Worm (Caenorhabditis elegans) whole organism, late embryonic: ENCODE results near the gene cest-16.

Experiments used
- C08G9.2 ChIP-seq: sonication (generic microtip); optimal IDR thresholded peaks from 2 replicates; lab custom pipeline; 2016; ENCODE audit warnings: mild to moderate bottlenecking, missing genetic modification characterization, moderate library complexity, missing compliant biosample characterization
- C38D4.7 ChIP-seq: fragments of 200-800 bp; sonication (Bioruptor generic); optimal IDR thresholded peaks from 2 replicates; lab custom pipeline; 2018; ENCODE audit warnings: mild to moderate bottlenecking, missing genetic modification characterization, moderate library complexity, missing compliant biosample characterization
- K02D7.2 ChIP-seq: sonication (generic microtip); optimal IDR thresholded peaks from 2 replicates; lab custom pipeline; 2017; ENCODE audit warnings: mild to moderate bottlenecking, missing genetic modification characterization, missing compliant biosample characterization
- K09A11.1 ChIP-seq: sonication (generic microtip); optimal IDR thresholded peaks from 2 replicates; lab custom pipeline; 2017; ENCODE audit warnings: antibody characterized with exemption, mild to moderate bottlenecking, missing genetic modification characterization, missing compliant biosample characterization; ENCODE audit not compliant: insufficient read depth
- T23F11.4 ChIP-seq: fragments of 200-800 bp; sonication (Bioruptor generic); optimal IDR thresholded peaks from 2 replicates; lab custom pipeline; 2018; ENCODE audit warnings: mild to moderate bottlenecking, missing genetic modification characterization, missing compliant biosample characterization
- ama-1 ChIP-seq: fragments of 150-350 bp; optimal IDR thresholded peaks from 2 replicates; lab custom pipeline; 2014
- ceh-19 ChIP-seq: fragments of 200-800 bp; sonication (Bioruptor generic); optimal IDR thresholded peaks from 2 replicates; lab custom pipeline; 2018; ENCODE audit warnings: mild to moderate bottlenecking, missing genetic modification characterization, missing compliant biosample characterization
- ceh-24 ChIP-seq: sonication (generic microtip); optimal IDR thresholded peaks from 2 replicates; lab custom pipeline; 2016; ENCODE audit warnings: mild to moderate bottlenecking, missing genetic modification characterization, missing compliant biosample characterization
- ceh-30 ChIP-seq: fragments of 150-350 bp; optimal IDR thresholded peaks from 2 replicates; lab custom pipeline; 2014; ENCODE audit warnings: missing biosample characterization, missing genetic modification characterization
- ceh-31 ChIP-seq: sonication (generic microtip); optimal IDR thresholded peaks from 2 replicates; lab custom pipeline; 2016; ENCODE audit warnings: missing genetic modification characterization, missing compliant biosample characterization
- ceh-34 ChIP-seq: sonication (generic microtip); optimal IDR thresholded peaks from 2 replicates; lab custom pipeline; 2016; ENCODE audit warnings: mild to moderate bottlenecking, missing genetic modification characterization, missing compliant biosample characterization
- ceh-6 ChIP-seq: fragments of 200-800 bp; sonication (Bioruptor generic); optimal IDR thresholded peaks from 2 replicates; lab custom pipeline; 2018; ENCODE audit warnings: mild to moderate bottlenecking, missing genetic modification characterization, missing compliant biosample characterization
- ceh-9 ChIP-seq: sonication (generic microtip); optimal IDR thresholded peaks from 2 replicates; lab custom pipeline; 2016; ENCODE audit warnings: mild to moderate bottlenecking, missing genetic modification characterization, inconsistent platforms, missing compliant biosample characterization
- dve-1 ChIP-seq: sonication (generic microtip); optimal IDR thresholded peaks from 2 replicates; lab custom pipeline; 2017; ENCODE audit warnings: antibody characterized with exemption, mild to moderate bottlenecking, missing genetic modification characterization, missing compliant biosample characterization
- elt-2 ChIP-seq: sonication (generic microtip); optimal IDR thresholded peaks from 2 replicates; lab custom pipeline; 2016; ENCODE audit warnings: missing genetic modification reagents, missing genetic modification characterization, missing compliant biosample characterization
- elt-4 ChIP-seq: sonication (generic microtip); optimal IDR thresholded peaks from 2 replicates; lab custom pipeline; 2016; ENCODE audit warnings: missing genetic modification characterization, missing compliant biosample characterization
- eyg-1 ChIP-seq: sonication (generic microtip); optimal IDR thresholded peaks from 2 replicates; lab custom pipeline; 2016; ENCODE audit warnings: missing genotype, missing genetic modification characterization, missing compliant biosample characterization
- fax-1 ChIP-seq: sonication (generic microtip); optimal IDR thresholded peaks from 2 replicates; lab custom pipeline; 2016; ENCODE audit warnings: missing genotype, missing genetic modification characterization, missing compliant biosample characterization
- gmeb-2 ChIP-seq: sonication (generic microtip); optimal IDR thresholded peaks from 2 replicates; lab custom pipeline; 2016; ENCODE audit warnings: missing genetic modification characterization, inconsistent platforms, missing compliant biosample characterization
- hlh-15 ChIP-seq: sonication (generic microtip); optimal IDR thresholded peaks from 2 replicates; lab custom pipeline; 2016; ENCODE audit warnings: missing genetic modification characterization, missing compliant biosample characterization
- hlh-30 ChIP-seq: sonication (generic microtip); optimal IDR thresholded peaks from 2 replicates; lab custom pipeline; 2017; ENCODE audit warnings: antibody characterized with exemption, missing genetic modification characterization, missing compliant biosample characterization; ENCODE audit not compliant: insufficient read depth
- hlh-6 ChIP-seq: sonication (generic microtip); optimal IDR thresholded peaks from 2 replicates; lab custom pipeline; 2016; ENCODE audit warnings: missing genotype, missing genetic modification characterization, missing compliant biosample characterization
- lim-6 ChIP-seq: sonication (generic microtip); optimal IDR thresholded peaks from 2 replicates; lab custom pipeline; 2016; ENCODE audit warnings: missing genetic modification characterization, missing compliant biosample characterization
- lin-11 ChIP-seq: fragments of 200-800 bp; sonication (Bioruptor generic); optimal IDR thresholded peaks from 2 replicates; lab custom pipeline; 2018; ENCODE audit warnings: mild to moderate bottlenecking, missing genetic modification characterization, missing compliant biosample characterization
- madf-2 ChIP-seq: sonication (generic microtip); optimal IDR thresholded peaks from 2 replicates; lab custom pipeline; 2017; ENCODE audit warnings: missing genetic modification characterization, missing compliant biosample characterization
- nfya-1 ChIP-seq: sonication (generic microtip); optimal IDR thresholded peaks from 2 replicates; lab custom pipeline; 2017; ENCODE audit warnings: missing genetic modification characterization, mild to moderate bottlenecking, missing compliant biosample characterization, antibody characterized with exemption, moderate library complexity
- nhr-11 ChIP-seq: fragments of 150-350 bp; optimal IDR thresholded peaks from 2 replicates; lab custom pipeline; 2014; ENCODE audit warnings: missing biosample characterization, missing genetic modification characterization
- nhr-232 ChIP-seq: sonication (generic microtip); optimal IDR thresholded peaks from 2 replicates; lab custom pipeline; 2016; ENCODE audit warnings: missing genetic modification characterization, missing compliant biosample characterization
- odd-2 ChIP-seq: sonication (generic microtip); optimal IDR thresholded peaks from 2 replicates; lab custom pipeline; 2017; ENCODE audit warnings: antibody characterized with exemption, mild to moderate bottlenecking, missing genetic modification characterization, missing compliant biosample characterization
- pax-1 ChIP-seq: fragments of 150-350 bp; optimal IDR thresholded peaks from 2 replicates; lab custom pipeline; 2014; ENCODE audit warnings: missing biosample characterization, missing genetic modification characterization
- pha-4 ChIP-seq: fragments of 150-350 bp; optimal IDR thresholded peaks from 2 replicates; lab custom pipeline; 2018; ENCODE audit warnings: missing biosample characterization, missing genetic modification reagents, missing genetic modification characterization
- pqm-1 ChIP-seq: sonication (generic microtip); optimal IDR thresholded peaks from 2 replicates; lab custom pipeline; 2016; ENCODE audit warnings: missing genetic modification characterization, missing compliant biosample characterization
- pros-1 ChIP-seq: fragments of 150-350 bp; optimal IDR thresholded peaks from 2 replicates; lab custom pipeline; 2014; ENCODE audit warnings: missing biosample characterization, missing genetic modification reagents, missing genetic modification characterization
- rnt-1 ChIP-seq: sonication (generic microtip); optimal IDR thresholded peaks from 2 replicates; lab custom pipeline; 2016; ENCODE audit warnings: missing genetic modification characterization, missing compliant biosample characterization
- sdc-2 ChIP-seq: sonication (generic microtip); optimal IDR thresholded peaks from 2 replicates; lab custom pipeline; 2016; ENCODE audit warnings: missing genotype, missing genetic modification characterization, missing compliant biosample characterization
- sox-2 ChIP-seq: fragments of 200-800 bp; sonication (Bioruptor generic); IDR thresholded peaks from 2 replicates; pipeline ENCODE4 v1.3.6; 2022; ENCODE audit warnings: missing genetic modification reagents, missing genetic modification characterization, missing compliant biosample characterization
- sox-4 ChIP-seq: sonication (generic microtip); optimal IDR thresholded peaks from 2 replicates; lab custom pipeline; 2017; ENCODE audit warnings: mild to moderate bottlenecking, missing genetic modification characterization, inconsistent platforms, missing compliant biosample characterization
- tbx-7 ChIP-seq: sonication (generic microtip); optimal IDR thresholded peaks from 2 replicates; lab custom pipeline; 2016; ENCODE audit warnings: missing genotype, missing genetic modification characterization, missing compliant biosample characterization
- ttx-3 ChIP-seq: sonication (generic microtip); optimal IDR thresholded peaks from 2 replicates; lab custom pipeline; 2016; ENCODE audit warnings: missing genetic modification reagents, missing genetic modification characterization, missing compliant biosample characterization
- unc-86 ChIP-seq: sonication (generic microtip); optimal IDR thresholded peaks from 2 replicates; lab custom pipeline; 2016; ENCODE audit warnings: missing genetic modification characterization, missing compliant biosample characterization
- zip-5 ChIP-seq: sonication (generic microtip); optimal IDR thresholded peaks from 2 replicates; lab custom pipeline; 2016; ENCODE audit warnings: missing genetic modification characterization, missing compliant biosample characterization

Gene cest-16

DNA sequence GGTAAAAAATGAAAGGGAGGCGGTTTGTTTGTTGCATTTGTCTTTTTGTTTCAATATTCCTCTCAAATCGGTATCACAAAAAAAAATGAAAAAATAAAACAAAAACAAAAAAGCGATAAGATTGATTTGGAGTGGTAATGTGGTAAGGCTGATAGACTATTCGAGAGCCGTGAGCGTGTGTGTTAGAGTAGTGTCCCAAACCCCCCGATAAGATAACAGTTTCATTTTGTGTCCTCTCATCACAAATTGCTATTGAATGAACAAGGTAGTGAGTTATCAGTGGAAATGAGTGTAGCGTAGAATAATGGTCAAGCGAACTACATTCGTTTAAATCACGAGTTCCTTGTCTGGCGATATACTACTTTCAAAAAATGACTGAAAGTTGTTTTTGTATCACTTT lies 38.7 kb downstream of the cest-16 start:
- peak; percentile 40 for TF ChIP-seq pqm-1 (tag; lab: Kevin White, UChicago)
- peak; percentile 92 for TF ChIP-seq elt-2 (tag; lab: Kevin White, UChicago)
- no peak for TF ChIP-seq pros-1 (tag; lab: Kevin White, UChicago)
- TF ChIP-seq, all 69 proteins: peak for 2

DNA sequence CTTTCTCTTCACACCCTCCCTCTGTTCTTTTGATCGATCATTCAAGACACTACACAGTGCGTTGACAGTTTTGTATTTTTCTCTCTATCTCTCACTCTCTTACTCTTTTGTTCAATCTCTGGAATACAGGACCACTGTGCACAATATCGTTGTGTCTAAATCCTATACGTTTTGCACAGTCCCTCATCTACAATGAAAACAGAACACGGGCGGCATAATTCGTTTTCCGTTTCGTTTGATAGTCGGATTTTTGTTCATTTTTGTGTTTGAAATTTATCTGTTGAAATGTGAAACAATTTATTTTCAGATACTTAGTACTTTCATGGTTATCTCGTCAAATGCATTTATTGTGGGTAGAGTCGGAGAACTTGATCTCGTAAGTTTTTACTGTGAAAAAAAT lies 41.8 kb downstream of the cest-16 start, which contains the start of gene C03B1.7:
Gene C03B1.7 (plus strand): TSS at position 301 of the 400 bp plus-strand sequence.
- TF ChIP-seq elt-4 (tag; lab: Kevin White, UChicago) (no peak), ceh-31 (tag; lab: Kevin White, UChicago) (no peak), nhr-232 (tag; lab: Kevin White, UChicago) (no peak), sox-2 (GFP tag; lab: Robert Waterston, UW) (no peak), K02D7.2 (no peak), ceh-9 (tag; lab: Kevin White, UChicago) (no peak), lim-6 (tag; lab: Kevin White, UChicago) (no peak)

DNA sequence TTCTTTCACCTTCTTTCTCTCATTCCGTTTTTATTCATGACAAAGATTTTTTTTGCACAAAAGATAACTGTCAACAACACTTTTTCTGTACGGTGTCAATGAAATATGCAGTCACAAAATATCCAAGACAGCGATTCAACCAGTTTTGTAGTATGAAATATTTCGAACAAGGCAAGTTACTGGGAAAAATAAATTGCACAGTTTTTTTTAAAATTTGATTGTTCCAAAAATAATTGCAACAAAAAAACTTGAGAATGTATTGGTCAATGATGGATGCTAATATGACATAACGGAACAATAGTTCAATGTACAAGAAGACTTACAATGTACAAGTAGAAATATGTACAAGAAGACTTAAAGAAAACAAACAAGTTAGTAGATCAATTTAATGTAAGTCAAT lies 46.0 kb downstream of the cest-16 start:
- no peak for TF ChIP-seq ceh-24
- no peak for TF ChIP-seq sdc-2 (tag; lab: Kevin White, UChicago)

DNA sequence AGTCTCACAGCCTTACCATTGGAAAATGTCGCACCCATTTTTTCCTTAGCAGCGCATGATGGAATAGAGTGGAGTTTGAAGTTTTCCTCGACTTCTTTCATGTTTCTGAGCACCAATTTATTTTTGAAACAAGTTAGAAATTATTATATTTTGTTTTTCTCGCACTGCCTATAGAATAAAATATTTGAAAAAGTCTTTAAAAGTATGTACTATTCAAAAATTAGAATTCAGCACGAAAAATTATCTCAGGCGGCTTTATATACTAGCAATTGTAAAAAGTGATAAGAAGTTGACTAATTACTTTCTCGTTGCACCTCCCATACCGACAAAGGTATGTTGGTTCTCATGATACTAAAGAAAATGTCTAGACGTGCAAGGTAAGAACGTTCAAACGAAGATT lies 47.3 kb downstream of the cest-16 start, which contains the start of gene C03B1.9:
Gene C03B1.9 (minus strand): TSS at position 101 of the 400 bp plus-strand sequence.
- no peak for TF ChIP-seq nfya-1 (tag; lab: Kevin White, UChicago)
- no peak for TF ChIP-seq K09A11.1 (tag; lab: Kevin White, UChicago)
- TF ChIP-seq ama-1: no peak
- no peak for TF ChIP-seq pax-1 (tag; lab: Kevin White, UChicago)
- TF ChIP-seq lim-6 (tag; lab: Kevin White, UChicago): no peak
- TF ChIP-seq ceh-34 (tag; lab: Kevin White, UChicago): no peak
- TF ChIP-seq ttx-3 (tag; lab: Kevin White, UChicago): no peak
- TF ChIP-seq rnt-1 (tag; lab: Kevin White, UChicago): no peak
- no peak for TF ChIP-seq lin-11
- TF ChIP-seq ceh-30 (tag; lab: Kevin White, UChicago): no peak
- TF ChIP-seq eyg-1 (tag; lab: Kevin White, UChicago): no peak
- TF ChIP-seq hlh-30: no peak
- TF ChIP-seq elt-4 (tag; lab: Kevin White, UChicago): no peak
- no peak for TF ChIP-seq ceh-31 (tag; lab: Kevin White, UChicago)
- TF ChIP-seq unc-86 (tag; lab: Kevin White, UChicago): no peak
- TF ChIP-seq tbx-7: no peak
- no peak for TF ChIP-seq hlh-6 (tag; lab: Kevin White, UChicago)
- no peak for TF ChIP-seq madf-2 (tag; lab: Kevin White, UChicago)
- no peak for TF ChIP-seq pqm-1 (tag; lab: Kevin White, UChicago)
- TF ChIP-seq odd-2 (tag; lab: Kevin White, UChicago): no peak

DNA sequence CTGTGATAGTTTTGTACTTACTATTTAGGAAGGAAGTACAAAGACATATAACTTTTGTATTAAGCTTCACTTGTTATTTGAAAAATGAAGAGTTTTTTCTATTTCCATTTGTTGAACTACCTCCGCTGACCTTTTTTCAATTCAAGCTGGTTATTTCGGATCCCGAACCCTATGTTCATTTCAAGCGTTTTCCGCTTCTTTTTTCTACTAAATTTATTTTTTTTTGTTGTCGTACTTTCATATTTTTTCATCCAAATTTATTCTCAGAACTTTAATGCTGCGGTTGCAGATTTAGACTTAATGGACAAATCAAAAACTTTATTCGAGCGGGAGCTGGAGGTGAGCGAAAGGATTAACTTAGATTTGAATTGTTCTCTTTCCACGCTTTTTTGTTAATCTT lies 50.3 kb downstream of the cest-16 start, which contains the start of gene C03B1.6:
Gene C03B1.6 (plus strand): TSS at position 301 of the 400 bp plus-strand sequence.
- no peak for TF ChIP-seq hlh-15
- TF ChIP-seq zip-5: no peak
- no peak for TF ChIP-seq C08G9.2 (tag; lab: Kevin White, UChicago)
- TF ChIP-seq C38D4.7 (GFP tag; lab: Kevin White, UChicago): no peak
- no peak for TF ChIP-seq fax-1
- TF ChIP-seq sox-4: no peak
- no peak for TF ChIP-seq ceh-19 (GFP tag; lab: Kevin White, UChicago)
- TF ChIP-seq ceh-9 (tag; lab: Kevin White, UChicago): no peak
- no peak for TF ChIP-seq nhr-11 (tag; lab: Kevin White, UChicago)
- TF ChIP-seq pha-4 (tag; lab: Kevin White, UChicago): no peak
- no peak for TF ChIP-seq dve-1 (tag; lab: Kevin White, UChicago)
- TF ChIP-seq ceh-6: no peak
- no peak for TF ChIP-seq K02D7.2
- TF ChIP-seq gmeb-2: no peak
- no peak for TF ChIP-seq ceh-30 (tag; lab: Kevin White, UChicago)
- TF ChIP-seq ceh-31 (tag; lab: Kevin White, UChicago): no peak
- TF ChIP-seq T23F11.4: no peak
- TF ChIP-seq hlh-6 (tag; lab: Kevin White, UChicago): no peak
